Fruit fly (Drosophila melanogaster) whole organism, embryonic: ENCODE measurements around the gene MICAL-like.

Experiments used
- Atf-2 ChIP-seq: fragments of 200-800 bp; sonication (Bioruptor generic); optimal IDR thresholded peaks from 2 replicates; lab custom pipeline; 2016; ENCODE audit warnings: missing biosample characterization, missing genetic modification characterization
- CG10321 ChIP-seq: fragments of 200-800 bp; sonication (Bioruptor generic); IDR thresholded peaks from 2 replicates; pipeline ENCODE4 v1.3.6; 2022; ENCODE audit warnings: missing biosample characterization, missing genetic modification characterization
- CG11247 ChIP-seq: fragments of 200-800 bp; sonication (Bioruptor generic); IDR thresholded peaks from 2 replicates; pipeline ENCODE4 v1.3.6; 2022; ENCODE audit warnings: missing biosample characterization, missing genetic modification characterization
- CG11456 ChIP-seq: fragments of 200-800 bp; sonication (Bioruptor generic); IDR thresholded peaks from 3 replicates; pipeline ENCODE4 v1.3.6; 2022; ENCODE audit warnings: missing biosample characterization, missing genetic modification characterization
- CG14441 ChIP-seq: fragments of 200-800 bp; sonication (Bioruptor generic); IDR thresholded peaks from 2 replicates; pipeline ENCODE4 v1.3.6; 2022; ENCODE audit warnings: missing biosample characterization, missing genetic modification characterization
- CG14965 ChIP-seq: fragments of 200-800 bp; sonication (Bioruptor generic); optimal IDR thresholded peaks from 2 replicates; lab custom pipeline; 2016; ENCODE audit warnings: missing biosample characterization, missing genetic modification characterization, borderline replicate concordance
- CG1529 ChIP-seq: fragments of 200-800 bp; sonication (Bioruptor generic); optimal IDR thresholded peaks from 3 replicates; lab custom pipeline; 2018; ENCODE audit warnings: missing biosample characterization, missing genetic modification characterization
- CG15514 ChIP-seq: fragments of 200-800 bp; sonication (Bioruptor generic); optimal IDR thresholded peaks from 3 replicates; lab custom pipeline; 2017; ENCODE audit warnings: missing biosample characterization, missing genetic modification characterization, mild to moderate bottlenecking, moderate library complexity, missing genetic modification reagents
- CG1603 ChIP-seq: fragments of 200-800 bp; sonication (Bioruptor generic); optimal IDR thresholded peaks from 2 replicates; lab custom pipeline; 2019; ENCODE audit warnings: missing biosample characterization, mild to moderate bottlenecking, missing genetic modification characterization, moderate library complexity
- CG16815 ChIP-seq: fragments of 200-800 bp; sonication (Bioruptor generic); optimal IDR thresholded peaks from 3 replicates; lab custom pipeline; 2017; ENCODE audit warnings: missing biosample characterization, mild to moderate bottlenecking, missing genetic modification characterization
- CG17328 ChIP-seq: fragments of 200-800 bp; sonication (Bioruptor generic); IDR thresholded peaks from 2 replicates; pipeline ENCODE4 v1.3.6; 2022; ENCODE audit warnings: missing biosample characterization, missing genetic modification characterization
- CG17359 ChIP-seq: fragments of 200-800 bp; sonication (Bioruptor generic); optimal IDR thresholded peaks from 3 replicates; lab custom pipeline; 2018; ENCODE audit warnings: missing biosample characterization, mild to moderate bottlenecking, missing genetic modification characterization, moderate library complexity
- CG17568 ChIP-seq: fragments of 200-800 bp; sonication (Bioruptor generic); optimal IDR thresholded peaks from 2 replicates; lab custom pipeline; 2018; ENCODE audit warnings: missing biosample characterization, mild to moderate bottlenecking, missing genetic modification characterization, moderate library complexity
- CG18262 ChIP-seq: fragments of 200-800 bp; optimal IDR thresholded peaks from 3 replicates; lab custom pipeline; 2019; ENCODE audit warnings: missing biosample characterization, mild to moderate bottlenecking, missing genetic modification characterization, moderate library complexity
- CG1832 ChIP-seq: fragments of 200-800 bp; sonication (Bioruptor generic); optimal IDR thresholded peaks from 2 replicates; lab custom pipeline; 2017; ENCODE audit warnings: missing biosample characterization, mild to moderate bottlenecking, missing genetic modification characterization, inconsistent platforms
- CG18476 ChIP-seq: fragments of 200-800 bp; sonication (Bioruptor generic); optimal IDR thresholded peaks from 2 replicates; lab custom pipeline; 2016; ENCODE audit warnings: missing biosample characterization, mild to moderate bottlenecking, missing genetic modification characterization
- CG2116 ChIP-seq: fragments of 200-800 bp; sonication (Bioruptor generic); optimal IDR thresholded peaks from 3 replicates; lab custom pipeline; 2018; ENCODE audit warnings: missing biosample characterization, mild to moderate bottlenecking, missing genetic modification characterization
- CG30020 ChIP-seq: fragments of 200-800 bp; optimal IDR thresholded peaks from 2 replicates; lab custom pipeline; 2019; ENCODE audit warnings: missing biosample characterization, mild to moderate bottlenecking, missing genetic modification characterization, moderate library complexity
- CG3847 ChIP-seq: fragments of 200-800 bp; sonication (Bioruptor generic); IDR thresholded peaks from 2 replicates; pipeline ENCODE4 v1.3.6; 2022; ENCODE audit warnings: missing biosample characterization, missing genetic modification characterization
- CG6813 ChIP-seq: fragments of 200-800 bp; sonication (Bioruptor generic); optimal IDR thresholded peaks from 2 replicates; lab custom pipeline; 2017; ENCODE audit warnings: missing biosample characterization, missing genetic modification characterization, mild to moderate bottlenecking, moderate library complexity, missing genetic modification reagents
- CG7271 ChIP-seq: fragments of 200-800 bp; sonication (Bioruptor generic); optimal IDR thresholded peaks from 2 replicates; lab custom pipeline; 2018; ENCODE audit warnings: missing biosample characterization, mild to moderate bottlenecking, missing genetic modification characterization, moderate library complexity
- CG9215 ChIP-seq: fragments of 200-800 bp; sonication (Bioruptor generic); IDR thresholded peaks from 2 replicates; pipeline ENCODE4 v1.3.6; 2022; ENCODE audit warnings: missing biosample characterization, missing genetic modification characterization
- D19B ChIP-seq: fragments of 200-800 bp; sonication (Bioruptor generic); optimal IDR thresholded peaks from 2 replicates; lab custom pipeline; 2017; ENCODE audit warnings: missing biosample characterization, mild to moderate bottlenecking, missing genetic modification characterization
- Dip3 ChIP-seq: fragments of 200-800 bp; sonication (Bioruptor generic); optimal IDR thresholded peaks from 3 replicates; lab custom pipeline; 2016; ENCODE audit warnings: missing biosample characterization, missing genetic modification characterization
- E2f1 ChIP-seq: fragments of 200-800 bp; sonication (Bioruptor generic); IDR thresholded peaks from 2 replicates; pipeline ENCODE4 v1.3.6; 2022; ENCODE audit warnings: missing biosample characterization, missing genetic modification characterization
- ERR ChIP-seq: fragments of 200-800 bp; sonication (Bioruptor generic); optimal IDR thresholded peaks from 2 replicates; lab custom pipeline; 2016; ENCODE audit warnings: missing biosample characterization, missing genetic modification characterization
- Elba2 ChIP-seq: fragments of 200-800 bp; sonication (Bioruptor generic); optimal IDR thresholded peaks from 3 replicates; lab custom pipeline; 2016; ENCODE audit warnings: missing biosample characterization, missing genetic modification characterization
- Hr39 ChIP-seq: fragments of >200 bp; optimal IDR thresholded peaks from 2 replicates; lab custom pipeline; 2017
- Med ChIP-seq: fragments of 200-800 bp; sonication (Bioruptor generic); peaks from one replicate; lab custom pipeline; 2016; ENCODE audit warnings: missing biosample characterization, missing genetic modification characterization, mild to moderate bottlenecking, inconsistent platforms, moderate library complexity
- Rx ChIP-seq: fragments of 200-800 bp; sonication (Bioruptor generic); IDR thresholded peaks from 2 replicates; pipeline ENCODE4 v1.3.6; 2022; ENCODE audit warnings: missing biosample characterization, missing genetic modification characterization
- Usf ChIP-seq: fragments of 200-800 bp; sonication (Bioruptor generic); optimal IDR thresholded peaks from 2 replicates; lab custom pipeline; 2017; ENCODE audit warnings: missing genotype, missing biosample characterization, missing genetic modification characterization
- amos ChIP-seq: fragments of 200-800 bp; sonication (Bioruptor generic); IDR thresholded peaks from 2 replicates; pipeline ENCODE4 v1.3.6; 2022; ENCODE audit warnings: missing biosample characterization, missing genetic modification characterization; ENCODE audit not compliant: partially characterized antibody
- ash1 ChIP-seq: fragments of 200-800 bp; sonication (Bioruptor generic); optimal IDR thresholded peaks from 2 replicates; lab custom pipeline; 2018; ENCODE audit warnings: missing biosample characterization, mild to moderate bottlenecking, missing genetic modification characterization
- ato ChIP-seq: fragments of 200-800 bp; sonication (Bioruptor generic); IDR thresholded peaks from 2 replicates; pipeline ENCODE4 v1.3.6; 2022; ENCODE audit warnings: missing biosample characterization, missing genetic modification characterization; ENCODE audit not compliant: partially characterized antibody
- bsh ChIP-seq, 2 experiments: fragments of 200-800 bp; sonication (Bioruptor generic); optimal IDR thresholded peaks; 2 replicates each; lab custom pipeline; 2017 to 2018; ENCODE audit warnings: mild to moderate bottlenecking in 2 of 2, missing biosample characterization in 2 of 2, missing genetic modification characterization in 2 of 2, moderate library complexity in 1 of 2
- caup ChIP-seq: fragments of 200-800 bp; sonication (Bioruptor generic); optimal IDR thresholded peaks from 3 replicates; lab custom pipeline; 2017; ENCODE audit warnings: missing biosample characterization, mild to moderate bottlenecking, missing genetic modification characterization, moderate library complexity; ENCODE audit not compliant: severe bottlenecking
- dmrt99B ChIP-seq: fragments of 200-800 bp; sonication (Bioruptor generic); optimal IDR thresholded peaks from 2 replicates; lab custom pipeline; 2018; ENCODE audit warnings: missing biosample characterization, mild to moderate bottlenecking, missing genetic modification characterization, moderate library complexity
- ftz-f1 ChIP-seq: fragments of 200-800 bp; sonication (Bioruptor generic); optimal IDR thresholded peaks from 2 replicates; lab custom pipeline; 2016; ENCODE audit warnings: missing biosample characterization, missing genetic modification characterization
- klu ChIP-seq: fragments of 200-800 bp; sonication (Bioruptor generic); IDR thresholded peaks from 2 replicates; pipeline ENCODE4 v1.3.6; 2022; ENCODE audit warnings: missing biosample characterization, missing genetic modification characterization
- lmd ChIP-seq: fragments of 200-800 bp; sonication (Bioruptor generic); IDR thresholded peaks from 2 replicates; pipeline ENCODE4 v1.3.6; 2022; ENCODE audit warnings: missing biosample characterization, missing genetic modification characterization
- mam ChIP-seq: fragments of 200-800 bp; sonication (Bioruptor generic); optimal IDR thresholded peaks from 3 replicates; lab custom pipeline; 2016; ENCODE audit warnings: missing biosample characterization, missing genetic modification characterization
- nom ChIP-seq: fragments of 200-800 bp; sonication (Bioruptor generic); optimal IDR thresholded peaks from 2 replicates; lab custom pipeline; 2017; ENCODE audit warnings: missing biosample characterization, missing genetic modification characterization, mild to moderate bottlenecking, moderate library complexity, missing genetic modification reagents
- pho ChIP-seq: fragments of 200-800 bp; sonication (Bioruptor generic); optimal IDR thresholded peaks from 2 replicates; lab custom pipeline; 2016; ENCODE audit warnings: missing biosample characterization, missing genetic modification characterization
- rib ChIP-seq: fragments of 200-800 bp; sonication (Bioruptor generic); IDR thresholded peaks from 2 replicates; pipeline ENCODE4 v1.3.6; 2022; ENCODE audit warnings: missing biosample characterization, missing genetic modification characterization
- sc ChIP-seq, 3 experiments: fragments of >200 bp in 2 of 3; fragments of 200-800 bp in 1 of 3; sonication (Bioruptor generic) in 1 of 3; optimal IDR thresholded peaks; 2 replicates in 2 of 3; 3 replicates in 1 of 3; lab custom pipeline; 2017; ENCODE audit warnings: mild to moderate bottlenecking in 1 of 3, missing biosample characterization in 1 of 3, missing genetic modification characterization in 1 of 3, missing genetic modification reagents in 1 of 3
- sisA ChIP-seq: fragments of 200-800 bp; sonication (Bioruptor generic); IDR thresholded peaks from 2 replicates; pipeline ENCODE4 v1.3.6; 2022; ENCODE audit warnings: missing biosample characterization, missing genetic modification characterization
- sqz ChIP-seq: fragments of 200-800 bp; sonication (Bioruptor generic); optimal IDR thresholded peaks from 3 replicates; lab custom pipeline; 2018; ENCODE audit warnings: missing biosample characterization, mild to moderate bottlenecking, missing genetic modification characterization
- sug ChIP-seq: fragments of 200-800 bp; optimal IDR thresholded peaks from 2 replicates; lab custom pipeline; 2019; ENCODE audit warnings: missing biosample characterization, mild to moderate bottlenecking, missing genetic modification characterization, moderate library complexity
- vvl ChIP-seq: fragments of 200-800 bp; sonication (Bioruptor generic); IDR thresholded peaks from 2 replicates; pipeline ENCODE4 v1.3.6; 2022; ENCODE audit warnings: missing biosample characterization, missing genetic modification characterization
- wdn ChIP-seq: fragments of 200-800 bp; sonication (Bioruptor generic); IDR thresholded peaks from 2 replicates; pipeline ENCODE4 v1.3.6; 2022; ENCODE audit warnings: missing biosample characterization, missing genetic modification characterization
- zen ChIP-seq: fragments of 200-800 bp; sonication (Bioruptor generic); optimal IDR thresholded peaks from 3 replicates; lab custom pipeline; 2018; ENCODE audit warnings: missing biosample characterization, mild to moderate bottlenecking, missing genetic modification characterization, moderate library complexity

MICAL-like gene

dm6 chr3L:13046758-13047157 lies 31.6 kb upstream of the MICAL-like start, which contains the start of gene CG11279 (continued):
- TF ChIP-seq nom (no peak), lmd (GFP tag; lab: Robert Waterston, UW) (no peak), CG15514 (GFP tag; lab: Kevin White, UChicago) (peak; percentile 45), dmrt99B (tag; lab: Kevin White, UChicago) (no peak), Elba2 (no peak), CG1603 (peak; percentile 50), CG16815 (GFP tag; lab: Kevin White, UChicago) (no peak), ftz-f1 (no peak), CG11456 (GFP tag; lab: Robert Waterston, UW) (no peak), wdn (GFP tag; lab: Robert Waterston, UW) (no peak), CG17568 (GFP tag; lab: Kevin White, UChicago) (no peak), CG6813 (GFP tag; lab: Kevin White, UChicago) (no peak), CG7271 (tag; lab: Kevin White, UChicago) (no peak), CG18262 (tag; lab: Kevin White, UChicago) (peak; percentile 6), CG18476 (GFP tag; lab: Kevin White, UChicago) (no peak), vvl (no peak), amos (GFP tag; lab: Robert Waterston, UW) (peak; percentile 79), Dip3 (GFP tag; lab: Kevin White, UChicago) (no peak), Atf-2 (GFP tag; lab: Kevin White, UChicago) (no peak), CG1529 (no peak), E2f1 (GFP tag; lab: Robert Waterston, UW) (no peak), Usf (GFP tag; lab: Kevin White, UChicago) (no peak), klu (no peak), CG14965 (GFP tag; lab: Kevin White, UChicago) (no peak), Hr39 (lab: Kevin White, UChicago) (no peak), Med (GFP tag; lab: Kevin White, UChicago) (peak; percentile 83), CG3847 (GFP tag; lab: Robert Waterston, UW) (peak; percentile 58), ERR (no peak), Rx (no peak), sqz (no peak), CG14441 (GFP tag; lab: Robert Waterston, UW) (no peak), ato (peak; percentile 75), sisA (GFP tag; lab: Robert Waterston, UW) (no peak), CG17328 (no peak), CG1832 (GFP tag; lab: Kevin White, UChicago) (no peak), CG30020 (tag; lab: Kevin White, UChicago) (no peak), CG9215 (GFP tag; lab: Robert Waterston, UW) (no peak), rib (GFP tag; lab: Robert Waterston, UW) (no peak), ash1 (GFP tag; lab: Kevin White, UChicago) (no peak), sug (tag; lab: Kevin White, UChicago) (no peak), CG11247 (no peak), CG2116 (GFP tag; lab: Kevin White, UChicago) (peak; percentile 74), D19B (GFP tag; lab: Kevin White, UChicago) (no peak), CG17359 (no peak), bsh (GFP tag; optimal IDR thresholded peaks at IDR 0.05; lab: Kevin White, UChicago) (no peak), mam (GFP tag; lab: Kevin White, UChicago) (no peak), sc (optimal IDR thresholded peaks at IDR 0.05; lab: Kevin White, UChicago) (no peak), sc (GFP tag; optimal IDR thresholded peaks at IDR 0.05; lab: Kevin White, UChicago) (no peak), caup (GFP tag; lab: Kevin White, UChicago) (no peak), zen (tag; lab: Kevin White, UChicago) (no peak), pho (GFP tag; lab: Kevin White, UChicago) (no peak), CG10321 (no peak)
